Fruit fly (Drosophila melanogaster): ENCODE measurements around the gene eRF3.

eRF3 gene

DNA sequence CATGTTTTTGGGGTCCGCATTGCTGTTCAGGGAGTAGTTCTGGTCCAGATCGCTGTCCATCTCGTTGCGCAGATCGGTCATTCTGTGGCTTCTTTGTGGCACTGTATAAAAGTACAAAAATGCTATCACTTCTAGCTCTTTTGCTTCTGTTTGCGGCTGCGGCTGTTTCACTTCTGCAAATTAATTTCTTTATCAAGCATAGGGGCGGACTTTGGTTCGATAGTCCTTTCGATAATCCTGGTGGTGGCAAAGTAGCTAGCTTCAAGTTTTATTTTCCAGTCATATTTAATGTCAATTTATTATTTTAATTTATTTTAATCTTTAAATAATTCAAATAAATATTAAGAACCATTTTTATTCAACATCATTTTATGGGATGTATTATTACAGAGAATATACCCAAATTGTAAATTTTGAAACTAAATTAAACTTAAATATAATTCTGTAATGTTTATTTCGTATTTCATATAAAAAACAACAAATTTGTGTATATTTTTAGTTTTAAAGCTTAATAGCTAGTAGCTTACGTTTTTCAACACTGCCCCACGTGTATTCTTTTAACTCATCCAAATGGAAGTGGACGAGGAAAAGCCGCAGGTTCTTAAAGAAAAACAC, 6.7 kb upstream of the eRF3 start, which contains the start of the genes CG5446 and Trm1 (continued):
- TF ChIP-seq NFAT (GFP tag; IDR thresholded peaks at IDR 0.05): no peak
- no peak for TF ChIP-seq fru (optimal IDR thresholded peaks at IDR 0.05)
- peak; percentile 11 for TF ChIP-seq Asciz (GFP tag; optimal IDR thresholded peaks at IDR 0.05)
- TF ChIP-seq zf30C (GFP tag; optimal IDR thresholded peaks at IDR 0.05): no peak
- no peak for TF ChIP-seq CrebB (tag; optimal IDR thresholded peaks at IDR 0.05)
- no peak for TF ChIP-seq CG10321 (GFP tag; IDR thresholded peaks at IDR 0.05)
- no peak for TF ChIP-seq Dip3 (GFP tag; optimal IDR thresholded peaks at IDR 0.05)
- no peak for TF ChIP-seq eyg (GFP tag; optimal IDR thresholded peaks at IDR 0.05)
- no peak for TF ChIP-seq CG2875 (GFP tag; optimal IDR thresholded peaks at IDR 0.05)
- TF ChIP-seq CG15011 (GFP tag; optimal IDR thresholded peaks at IDR 0.05): no peak
- no peak for TF ChIP-seq CG1792 (GFP tag; optimal IDR thresholded peaks at IDR 0.05)
- TF ChIP-seq CG5180 (GFP tag; optimal IDR thresholded peaks at IDR 0.05): peak; percentile 20
- TF ChIP-seq CG1647 (GFP tag; optimal IDR thresholded peaks at IDR 0.05): no peak
- TF ChIP-seq Ssrp (tag; optimal IDR thresholded peaks at IDR 0.05): peak; percentile 69
- TF ChIP-seq yki (optimal IDR thresholded peaks at IDR 0.05): no peak
- peak; percentile 17 for TF ChIP-seq Ets97D (GFP tag; optimal IDR thresholded peaks at IDR 0.05)
- TF ChIP-seq Fer3 (tag; optimal IDR thresholded peaks at IDR 0.05): peak; percentile 60
- TF ChIP-seq crol (GFP tag; IDR thresholded peaks at IDR 0.05): no peak
- TF ChIP-seq Eip74EF (GFP tag; optimal IDR thresholded peaks at IDR 0.05): peak in 1 of 2 experiments; percentile 66
- TF ChIP-seq Atf3 (GFP tag; optimal IDR thresholded peaks at IDR 0.05): no peak
- no peak for TF ChIP-seq kni (GFP tag; optimal IDR thresholded peaks at IDR 0.05)
- no peak for TF ChIP-seq chn (GFP tag; optimal IDR thresholded peaks at IDR 0.05)
- TF ChIP-seq run (tag; optimal IDR thresholded peaks at IDR 0.05): peak; percentile 45
- 0 out of 2 replicates have a peak, but pooled peaks have one; percentile 28 for TF ChIP-seq CG4404 (GFP tag; IDR thresholded peaks at IDR 0.05)
- peak; percentile 87 for TF ChIP-seq CG14710 (tag; optimal IDR thresholded peaks at IDR 0.05)
- TF ChIP-seq Dfd (GFP tag; optimal IDR thresholded peaks at IDR 0.05): no peak
- peak; percentile 56 for TF ChIP-seq Xbp1 (GFP tag; optimal IDR thresholded peaks at IDR 0.05)
- TF ChIP-seq slp2 (GFP tag; optimal IDR thresholded peaks at IDR 0.05): no peak
- peak; percentile 64 for TF ChIP-seq CG10147 (GFP tag; optimal IDR thresholded peaks at IDR 0.05)
- no peak for TF ChIP-seq Ravus (GFP tag; IDR thresholded peaks at IDR 0.05)
- TF ChIP-seq tup (GFP tag; optimal IDR thresholded peaks at IDR 0.05): peak; percentile 26
- TF ChIP-seq Adf1 (GFP tag; IDR thresholded peaks at IDR 0.05): peak; percentile 36; the same call in 1 of the 2 replicates
- TF ChIP-seq CG31224 (GFP tag; IDR thresholded peaks at IDR 0.05): 0 out of 2 replicates have a peak, but pooled peaks have one; percentile 25
- no peak for TF ChIP-seq CG7786 (GFP tag; optimal IDR thresholded peaks at IDR 0.05)
- peak; percentile 74 for TF ChIP-seq CG10209 (GFP tag; optimal IDR thresholded peaks at IDR 0.05)
- TF ChIP-seq tna (GFP tag; IDR thresholded peaks at IDR 0.05; ENCODE audit: partially characterized antibody): no peak
- TF ChIP-seq Fer1 (GFP tag; optimal IDR thresholded peaks at IDR 0.05): peak; percentile 68
- TF ChIP-seq mld (GFP tag; IDR thresholded peaks at IDR 0.05; ENCODE audit: partially characterized antibody): no peak
- no peak for TF ChIP-seq CG6175 (GFP tag; IDR thresholded peaks at IDR 0.05)
- peak; percentile 75 for TF ChIP-seq CG13775 (GFP tag; optimal IDR thresholded peaks at IDR 0.05)
- TF ChIP-seq repo (GFP tag; optimal IDR thresholded peaks at IDR 0.05): no peak
- no peak for TF ChIP-seq pb (GFP tag; optimal IDR thresholded peaks at IDR 0.05)
- no peak for TF ChIP-seq Ada2b (GFP tag; IDR thresholded peaks at IDR 0.05)
- TF ChIP-seq NK7.1 (GFP tag; optimal IDR thresholded peaks at IDR 0.05): no peak
- no peak for TF ChIP-seq HLHmδ (GFP tag; optimal IDR thresholded peaks at IDR 0.05)
- TF ChIP-seq row (GFP tag; IDR thresholded peaks at IDR 0.05): peak; percentile 80
- TF ChIP-seq CG7271 (tag; optimal IDR thresholded peaks at IDR 0.05): peak; percentile 48
- TF ChIP-seq tgo (GFP tag; IDR thresholded peaks at IDR 0.05): peak; percentile 76
- TF ChIP-seq CG9609 (GFP tag; optimal IDR thresholded peaks at IDR 0.05): no peak
- TF ChIP-seq nom (GFP tag; optimal IDR thresholded peaks at IDR 0.05): peak; percentile 39
- no peak for TF ChIP-seq Lim3 (GFP tag; IDR thresholded peaks at IDR 0.05)

All from whole organism, embryonic.